Fruit fly (Drosophila melanogaster) whole organism, embryonic: ENCODE results near the gene CG6420.

Experiments
- CG10654 ChIP-seq: fragments of 200-800 bp; sonication (Bioruptor generic); optimal IDR thresholded peaks from 2 replicates; lab custom pipeline; 2016; ENCODE audit warnings: missing biosample characterization, missing genetic modification characterization
- CG2129 ChIP-seq: fragments of 200-800 bp; sonication (Bioruptor generic); IDR thresholded peaks from 2 replicates; pipeline ENCODE4 v1.3.6; 2022; ENCODE audit warnings: missing biosample characterization, missing genetic modification characterization; ENCODE audit not compliant: partially characterized antibody
- CG31224 ChIP-seq: fragments of 200-800 bp; sonication (Bioruptor generic); IDR thresholded peaks from 2 replicates; pipeline ENCODE4 v1.3.6; 2022; ENCODE audit warnings: missing biosample characterization, missing genetic modification characterization
- CG3407 ChIP-seq: fragments of 200-800 bp; sonication (Bioruptor generic); optimal IDR thresholded peaks from 2 replicates; lab custom pipeline; 2018; ENCODE audit warnings: missing biosample characterization, mild to moderate bottlenecking, missing genetic modification characterization
- CG9437 ChIP-seq: fragments of 200-800 bp; sonication (Bioruptor generic); optimal IDR thresholded peaks from 2 replicates; lab custom pipeline; 2018; ENCODE audit warnings: missing biosample characterization, mild to moderate bottlenecking, missing genetic modification characterization
- Chrac-16 ChIP-seq: fragments of 200-800 bp; sonication (Bioruptor generic); optimal IDR thresholded peaks from 3 replicates; lab custom pipeline; 2016; ENCODE audit warnings: missing biosample characterization, missing genetic modification characterization

dm6 chr3R:26700125-26700524 lies 24.9 kb downstream of the CG6420 start:
- TF ChIP-seq CG31224 (no peak), Chrac-16 (GFP tag; lab: Kevin White, UChicago) (no peak), CG2129 (no peak), CG3407 (GFP tag; lab: Kevin White, UChicago) (no peak), CG10654 (GFP tag; lab: Kevin White, UChicago) (no peak), CG9437 (GFP tag; lab: Kevin White, UChicago) (no peak)
